Fruit fly (Drosophila melanogaster): ENCODE measurements around the gene CG31126.

DNA sequence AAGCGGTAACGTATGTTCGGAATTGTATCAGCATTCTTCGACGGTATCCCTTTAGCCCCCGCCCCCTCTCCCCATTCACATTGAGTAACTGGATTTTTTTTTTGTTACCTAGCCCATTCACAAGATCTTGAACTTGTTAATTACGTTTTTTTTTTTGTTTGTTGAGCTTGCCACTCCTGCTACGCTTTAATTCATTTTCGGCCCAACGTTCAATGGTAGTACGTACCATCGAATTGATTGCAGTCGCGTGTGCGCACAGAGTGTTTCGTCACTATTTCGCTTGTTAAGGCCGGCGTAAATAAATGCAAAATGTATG is 44.8 kb upstream of the CG31126 start:
- TF ChIP-seq Hnf4 (GFP tag; optimal IDR thresholded peaks at IDR 0.05) (no peak), dl (GFP tag; optimal IDR thresholded peaks at IDR 0.05; ENCODE audit: insufficient read depth in 1 of 2, partially characterized antibody in 2 of 2) (no peak), pan (optimal IDR thresholded peaks at IDR 0.05) (no peak), CG32264 (GFP tag; optimal IDR thresholded peaks at IDR 0.05) (no peak)
